Fruit fly (Drosophila melanogaster) whole organism: ENCODE measurements around the gene Map205.

Experiments used
- CG8478 ChIP-seq: fragments of >200 bp; optimal IDR thresholded peaks from 2 replicates; lab custom pipeline; 2018; ENCODE audit warnings: inconsistent platforms
- Dll ChIP-seq: fragments of >200 bp; optimal IDR thresholded peaks from 2 replicates; lab custom pipeline; 2017
- EcR ChIP-seq, 2 experiments: fragments of >200 bp; optimal IDR thresholded peaks; 2 replicates each; lab custom pipeline; 2017; ENCODE audit warnings: missing biosample characterization in 2 of 2, missing genetic modification characterization in 2 of 2, missing genetic modification reagents in 2 of 2
- pan ChIP-seq: fragments of >200 bp; optimal IDR thresholded peaks from 2 replicates; lab custom pipeline; 2017
- psq ChIP-seq: fragments of >200 bp; optimal IDR thresholded peaks from 2 replicates; lab custom pipeline; 2017
- usp ChIP-seq: fragments of >200 bp; optimal IDR thresholded peaks from 2 replicates; lab custom pipeline; 2017; ENCODE audit warnings: missing biosample characterization, missing genetic modification characterization, mixed read lengths

The Map205 gene

dm6 chr3R:32068110-32068685 lies at the start of gene Map205:
TSS of gene Map205 (minus strand) at chr3R:32068441.
- TF ChIP-seq pan (lab: Kevin White, UChicago), result no peak
- no peak for TF ChIP-seq EcR (GFP tag; optimal IDR thresholded peaks at IDR 0.05; lab: Kevin White, UChicago)
- no peak for TF ChIP-seq Dll (lab: Kevin White, UChicago)
- no peak for TF ChIP-seq usp (GFP tag; lab: Kevin White, UChicago)
- no peak for TF ChIP-seq psq
- no peak for TF ChIP-seq CG8478

dm6 chr3R:32060214-32060613 lies 8.0 kb downstream of the Map205 start:
- no peak for TF ChIP-seq Dll (lab: Kevin White, UChicago)
- peak in 1 of 2 experiments; percentile 73 for TF ChIP-seq EcR (GFP tag; optimal IDR thresholded peaks at IDR 0.05; lab: Kevin White, UChicago)

dm6 chr3R:32052504-32052815 lies 15.8 kb downstream of the Map205 start:
- TF ChIP-seq EcR (GFP tag; optimal IDR thresholded peaks at IDR 0.05; lab: Kevin White, UChicago) (no peak), Dll (lab: Kevin White, UChicago) (no peak), CG8478 (no peak)

dm6 chr3R:32051782-32052503 lies 16.3 kb downstream of the Map205 start, which contains the start of the genes krz and mod:
TSS of gene krz (minus strand) at chr3R:32051993.
TSS of gene mod (plus strand) at chr3R:32052060.
- TF ChIP-seq psq, result no peak

DNA sequence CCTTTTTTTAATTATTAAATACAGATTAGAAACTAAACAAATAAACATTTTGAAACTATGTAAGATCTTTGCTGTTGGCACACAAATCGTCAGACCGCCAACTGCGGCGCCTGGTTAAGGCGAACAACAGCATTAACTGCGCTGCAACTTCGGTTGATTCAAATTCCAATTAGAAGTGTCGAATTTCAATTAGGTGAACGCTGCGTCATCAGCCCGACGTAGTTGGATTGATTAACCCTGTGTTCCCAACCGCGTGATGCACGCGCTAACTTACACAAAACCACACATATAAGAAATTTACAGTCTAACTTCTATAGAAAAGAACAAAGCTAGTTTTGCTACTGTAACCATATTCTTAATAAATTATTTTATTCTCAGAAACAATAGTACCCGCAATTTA lies 17.6 kb downstream of the Map205 start:
- TF ChIP-seq psq, result no peak
- TF ChIP-seq EcR (GFP tag; optimal IDR thresholded peaks at IDR 0.05; lab: Kevin White, UChicago), result no peak
- TF ChIP-seq Dll (lab: Kevin White, UChicago), result no peak
- TF ChIP-seq pan (lab: Kevin White, UChicago), result no peak
- no peak for TF ChIP-seq usp (GFP tag; lab: Kevin White, UChicago)

dm6 chr3R:32046658-32047057 lies 21.6 kb downstream of the Map205 start:
- TF ChIP-seq Dll (lab: Kevin White, UChicago), result no peak

DNA sequence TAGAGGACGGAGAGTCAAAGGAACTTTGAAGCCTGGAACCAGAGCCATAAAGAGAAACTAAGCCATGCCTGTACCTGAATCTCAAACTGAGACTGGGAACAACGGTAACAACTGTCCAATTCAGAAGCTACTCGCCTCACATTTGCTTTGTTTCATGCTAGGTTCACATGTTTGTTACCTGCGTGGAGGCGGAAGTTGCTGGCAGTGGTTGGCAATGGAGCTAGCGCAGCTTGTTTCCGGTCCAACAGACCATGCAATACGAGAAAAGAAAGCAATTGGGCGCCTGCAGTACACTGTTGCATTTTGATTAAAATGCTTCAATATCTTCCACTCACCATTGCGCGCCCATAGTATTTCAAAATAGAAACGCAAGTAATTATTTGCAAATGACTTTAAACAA lies 24.5 kb downstream of the Map205 start:
- TF ChIP-seq psq (no peak), usp (GFP tag; lab: Kevin White, UChicago) (no peak)

dm6 chr3R:32038030-32038429 lies 30.2 kb downstream of the Map205 start, which contains the start of gene Pos:
TSS of gene Pos (plus strand) at chr3R:32038330.
- TF ChIP-seq usp (GFP tag; lab: Kevin White, UChicago) (no peak), EcR (GFP tag; optimal IDR thresholded peaks at IDR 0.05; lab: Kevin White, UChicago) (no peak), CG8478 (no peak), pan (lab: Kevin White, UChicago) (no peak), psq (no peak), Dll (lab: Kevin White, UChicago) (no peak)

DNA sequence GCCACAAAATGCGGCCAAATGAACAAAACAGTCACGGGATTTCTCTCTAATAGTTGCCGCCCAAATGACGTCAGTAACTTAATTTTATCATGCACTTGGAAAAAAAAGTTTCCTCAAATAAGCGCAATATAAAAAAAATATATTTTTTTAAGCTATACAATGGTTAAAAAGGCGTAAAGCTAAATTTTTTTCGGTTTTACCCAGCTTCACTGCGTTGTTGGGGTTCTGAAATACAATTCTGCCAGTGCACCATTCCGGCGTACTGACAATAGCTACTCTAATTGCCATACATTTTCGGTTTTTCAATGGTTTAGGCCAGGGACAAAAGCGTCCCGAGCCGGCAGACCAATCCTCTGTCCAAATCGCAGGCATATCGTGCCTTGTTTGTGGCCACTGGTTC lies 35.4 kb downstream of the Map205 start:
- TF ChIP-seq psq (no peak), pan (lab: Kevin White, UChicago) (no peak), EcR (GFP tag; optimal IDR thresholded peaks at IDR 0.05; lab: Kevin White, UChicago) (no peak), CG8478 (no peak), usp (GFP tag; lab: Kevin White, UChicago) (no peak), Dll (lab: Kevin White, UChicago) (no peak)

DNA sequence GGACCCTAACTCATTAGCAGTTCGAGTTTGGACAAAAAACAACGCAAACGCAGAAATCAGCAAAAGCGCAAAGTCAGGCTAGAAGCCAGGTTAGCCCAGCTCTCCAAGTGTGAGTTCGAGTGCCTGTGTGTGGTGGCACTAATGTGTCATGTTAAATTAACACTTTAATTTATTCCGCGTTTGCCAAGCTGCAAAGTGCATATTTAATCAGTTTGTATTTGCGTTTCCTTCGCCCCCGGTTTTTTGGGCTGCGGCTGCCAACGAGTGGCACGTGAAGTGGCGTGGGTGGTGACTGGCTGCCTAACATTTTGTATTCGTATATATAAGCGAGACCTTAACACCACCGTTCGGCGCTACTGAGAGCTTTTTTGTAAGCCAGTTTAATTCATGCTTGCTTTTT lies 39.1 kb downstream of the Map205 start:
- TF ChIP-seq pan (lab: Kevin White, UChicago), result no peak
- no peak for TF ChIP-seq EcR (GFP tag; optimal IDR thresholded peaks at IDR 0.05; lab: Kevin White, UChicago)
- no peak for TF ChIP-seq Dll (lab: Kevin White, UChicago)
- no peak for TF ChIP-seq CG8478
- no peak for TF ChIP-seq usp (GFP tag; lab: Kevin White, UChicago)
- no peak for TF ChIP-seq psq

- TF ChIP-seq CG8478 (no peak), Dll (lab: Kevin White, UChicago) (no peak), pan (lab: Kevin White, UChicago) (no peak), EcR (GFP tag; optimal IDR thresholded peaks at IDR 0.05; lab: Kevin White, UChicago) (peak in 1 of 2 experiments; percentile 56)
Observed at dm6 chr3R:32022088-32022487, 46.2 kb downstream of the Map205 start.

- TF ChIP-seq psq (no peak), Dll (lab: Kevin White, UChicago) (no peak), CG8478 (no peak), usp (GFP tag; lab: Kevin White, UChicago) (no peak), pan (lab: Kevin White, UChicago) (no peak), EcR (GFP tag; optimal IDR thresholded peaks at IDR 0.05; lab: Kevin White, UChicago) (no peak)
Observed at dm6 chr3R:32015400-32016215, 52.6 kb downstream of the Map205 start, which contains the start of gene heph. TSS of gene heph (minus strand) at chr3R:32015520.

DNA sequence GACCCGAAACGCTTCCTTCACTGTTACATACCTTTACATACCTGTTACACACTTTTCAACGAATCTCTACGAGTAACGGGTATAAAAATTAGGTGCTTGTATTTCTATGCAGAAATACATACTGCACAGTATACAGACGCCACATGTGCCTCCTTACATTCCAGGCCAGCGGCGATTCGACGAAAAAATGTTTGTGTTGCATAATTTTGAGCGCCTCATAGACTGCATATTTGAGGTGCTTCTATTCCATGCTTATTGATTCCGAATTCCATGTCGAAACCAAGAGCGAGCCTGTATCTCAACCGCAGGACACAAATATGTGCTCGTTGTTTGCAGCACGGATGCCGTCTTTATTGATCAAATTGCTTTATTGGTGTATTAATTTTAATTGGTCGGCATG lies 61.9 kb downstream of the Map205 start:
- TF ChIP-seq usp (GFP tag; lab: Kevin White, UChicago), result no peak
- TF ChIP-seq pan (lab: Kevin White, UChicago), result no peak
- no peak for TF ChIP-seq CG8478
- TF ChIP-seq psq, result no peak
- TF ChIP-seq EcR (GFP tag; optimal IDR thresholded peaks at IDR 0.05; lab: Kevin White, UChicago), result no peak
- no peak for TF ChIP-seq Dll (lab: Kevin White, UChicago)
